Fruit fly (Drosophila melanogaster): Measurements from ENCODE around the gene CG43050.

CG43050 gene

dm6 chr2L:13164994-13165801, 46.1 kb downstream of the CG43050 start, which contains the start of gene Sirt1 (continued):
- TF ChIP-seq so (GFP tag; IDR thresholded peaks at IDR 0.05) (peak; percentile 70; the same call in 1 of the 3 replicates), CG9609 (GFP tag; optimal IDR thresholded peaks at IDR 0.05) (peak; percentile 39), CG17912 (GFP tag; optimal IDR thresholded peaks at IDR 0.05) (no peak), ken (GFP tag; IDR thresholded peaks at IDR 0.05) (peak; percentile 64; the same call in 1 of the 3 replicates), CG33213 (GFP tag; optimal IDR thresholded peaks at IDR 0.05) (no peak), CG4282 (GFP tag; optimal IDR thresholded peaks at IDR 0.05) (peak; percentile 41), BtbVII (GFP tag; optimal IDR thresholded peaks at IDR 0.05) (peak; percentile 53), Bdp1 (GFP tag; optimal IDR thresholded peaks at IDR 0.05) (peak; percentile 19), CG7786 (GFP tag; optimal IDR thresholded peaks at IDR 0.05) (peak; percentile 16), Rfx (GFP tag; IDR thresholded peaks at IDR 0.05) (peak; percentile 74), Atf3 (GFP tag; optimal IDR thresholded peaks at IDR 0.05) (peak; percentile 25), jigr1 (GFP tag; IDR thresholded peaks at IDR 0.05) (peak; percentile 70; the same call in 1 of the 3 replicates), vfl (GFP tag; optimal IDR thresholded peaks at IDR 0.05) (peak; percentile 10), lola (GFP tag; optimal IDR thresholded peaks at IDR 0.05) (peak in 1 of 3 experiments; percentile 93), ro (GFP tag; IDR thresholded peaks at IDR 0.05) (peak; percentile 66; the same call in 1 of the 2 replicates), CG8388 (GFP tag; optimal IDR thresholded peaks at IDR 0.05) (peak; percentile 82), CG30403 (GFP tag; optimal IDR thresholded peaks at IDR 0.05) (peak; percentile 96), slp2 (GFP tag; optimal IDR thresholded peaks at IDR 0.05) (peak; percentile 16), CG10267 (tag; optimal IDR thresholded peaks at IDR 0.05) (peak; percentile 77), CG13123 (GFP tag; optimal IDR thresholded peaks at IDR 0.05) (peak; percentile 72), sd (tag; optimal IDR thresholded peaks at IDR 0.05) (peak; percentile 54), CG11456 (GFP tag; IDR thresholded peaks at IDR 0.05) (peak; percentile 67; the same call in 2 of the 3 replicates), Nf-YA (GFP tag; IDR thresholded peaks at IDR 0.05) (no peak), pum (GFP tag; optimal IDR thresholded peaks at IDR 0.05) (peak; percentile 66), CG8281 (tag; optimal IDR thresholded peaks at IDR 0.05) (peak; percentile 85), rib (GFP tag; IDR thresholded peaks at IDR 0.05) (no peak), BEAF-32 (GFP tag; optimal IDR thresholded peaks at IDR 0.05) (peak; percentile 25), CG7556 (GFP tag; optimal IDR thresholded peaks at IDR 0.05) (peak; percentile 92), CG30431 (GFP tag; optimal IDR thresholded peaks at IDR 0.05) (peak; percentile 77), CG6813 (GFP tag; optimal IDR thresholded peaks at IDR 0.05) (peak; percentile 73), pfk (GFP tag; optimal IDR thresholded peaks at IDR 0.05) (no peak), Xrp1 (GFP tag; IDR thresholded peaks at IDR 0.05) (peak; percentile 80), PHDP (tag; optimal IDR thresholded peaks at IDR 0.05) (peak; percentile 84), CG3407 (GFP tag; optimal IDR thresholded peaks at IDR 0.05) (peak; percentile 72), salm (tag; optimal IDR thresholded peaks at IDR 0.05) (peak; percentile 48), ind (GFP tag; optimal IDR thresholded peaks at IDR 0.05) (peak; percentile 90), CG8359 (GFP tag; optimal IDR thresholded peaks at IDR 0.05; ENCODE audit: borderline replicate concordance) (peak; percentile 39), dm (GFP tag; optimal IDR thresholded peaks at IDR 0.05) (no peak), emc (GFP tag; optimal IDR thresholded peaks at IDR 0.05) (no peak), CG5245 (GFP tag; optimal IDR thresholded peaks at IDR 0.05) (peak; percentile 38), CG30020 (tag; optimal IDR thresholded peaks at IDR 0.05) (peak; percentile 78), Tbp (GFP tag; optimal IDR thresholded peaks at IDR 0.05) (no peak), Antp (GFP tag; optimal IDR thresholded peaks at IDR 0.05) (peak; percentile 31), CG2202 (tag; optimal IDR thresholded peaks at IDR 0.05) (peak; percentile 40), CG1647 (GFP tag; optimal IDR thresholded peaks at IDR 0.05) (no peak), CG4707 (GFP tag; optimal IDR thresholded peaks at IDR 0.05) (no peak), Doc3 (GFP tag; IDR thresholded peaks at IDR 0.05; ENCODE audit: partially characterized antibody) (no peak), CG10321 (GFP tag; IDR thresholded peaks at IDR 0.05) (0 out of 2 replicates have a peak, but pooled peaks have one; percentile 16), CG6175 (GFP tag; IDR thresholded peaks at IDR 0.05) (0 out of 3 replicates have a peak, but pooled peaks have one; percentile 36)

All from whole organism, embryonic.